Worm (Caenorhabditis elegans) whole organism, early embryonic: ENCODE results near the gene btb-6.

Experiments
- F13C5.2 ChIP-seq: sonication (generic microtip); optimal IDR thresholded peaks from 2 replicates; lab custom pipeline; 2017; ENCODE audit warnings: mild to moderate bottlenecking, missing genetic modification characterization, inconsistent platforms, missing compliant biosample characterization
- ama-1 ChIP-seq: fragments of 150-350 bp; optimal IDR thresholded peaks from 2 replicates; lab custom pipeline; 2014
- flt-1 ChIP-seq: fragments of 200-800 bp; sonication (Bioruptor generic); IDR thresholded peaks from 2 replicates; pipeline ENCODE4 v1.3.6; 2022; ENCODE audit warnings: missing genetic modification characterization, missing compliant biosample characterization
- hmbx-1 ChIP-seq: sonication (generic microtip); optimal IDR thresholded peaks from 2 replicates; lab custom pipeline; 2016; ENCODE audit warnings: mild to moderate bottlenecking, missing genetic modification characterization, missing compliant biosample characterization
- scrt-1 ChIP-seq: fragments of 200-800 bp; sonication (Bioruptor generic); IDR thresholded peaks from 2 replicates; pipeline ENCODE4 v1.3.6; 2022; ENCODE audit warnings: missing genetic modification characterization, missing compliant biosample characterization

ce11 chrII:1709959-1710358 is 5.1 kb upstream of the btb-6 start, which contains the start of gene fbxa-184:
- TF ChIP-seq scrt-1 (GFP tag; lab: Robert Waterston, UW) (no peak), ama-1 (lab: Kevin White, UChicago) (no peak), hmbx-1 (tag; lab: Kevin White, UChicago) (no peak), flt-1 (GFP tag; lab: Robert Waterston, UW) (no peak), F13C5.2 (tag; lab: Kevin White, UChicago) (no peak)
